Worm (Caenorhabditis elegans): Measurements from ENCODE around the gene K09E9.4.

- TF ChIP-seq elt-1 (tag; optimal IDR thresholded peaks at IDR 0.05) (no peak), snpc-4 (tag; optimal IDR thresholded peaks at IDR 0.05) (no peak), unc-39 (tag; optimal IDR thresholded peaks at IDR 0.05) (no peak), ZK546.5 (tag; optimal IDR thresholded peaks at IDR 0.05) (no peak), fos-1 (tag; optimal IDR thresholded peaks at IDR 0.05) (no peak), aly-2 (tag; optimal IDR thresholded peaks at IDR 0.05) (no peak), elt-3 (tag; optimal IDR thresholded peaks at IDR 0.05) (no peak), ztf-11 (tag; optimal IDR thresholded peaks at IDR 0.05) (no peak), R02D3.7 (tag; optimal IDR thresholded peaks at IDR 0.05) (no peak), nhr-25 (tag; optimal IDR thresholded peaks at IDR 0.05) (no peak)
Measured at ce11 chrX:15628945-15629344, 1.3 kb downstream of the K09E9.4 start.
